Fruit fly (Drosophila melanogaster) whole organism, pupa: ENCODE data around the gene udt.
A peak's percentile ranks its signal among the peaks of the same experiment; 100 is the strongest.

Experiments
- CG10348 ChIP-seq: fragments of 200-800 bp; sonication (Bioruptor generic); IDR thresholded peaks from 2 replicates; pipeline ENCODE4 v1.3.6; 2022; ENCODE audit warnings: missing biosample characterization, missing genetic modification characterization
- CG12605 ChIP-seq: fragments of 200-800 bp; sonication (Bioruptor generic); IDR thresholded peaks from 2 replicates; pipeline ENCODE4 v1.3.6; 2022; ENCODE audit warnings: missing biosample characterization, missing genetic modification characterization
- CG14655 ChIP-seq: fragments of 200-800 bp; sonication (Bioruptor generic); optimal IDR thresholded peaks from 3 replicates; lab custom pipeline; 2017; ENCODE audit warnings: mild to moderate bottlenecking, missing biosample characterization, missing genetic modification reagents, missing genetic modification characterization
- CG8301 ChIP-seq: fragments of 200-800 bp; sonication (Bioruptor generic); optimal IDR thresholded peaks from 2 replicates; lab custom pipeline; 2018; ENCODE audit warnings: missing biosample characterization, mild to moderate bottlenecking, missing genetic modification characterization
- D1 ChIP-seq: fragments of 200-800 bp; sonication (Bioruptor generic); optimal IDR thresholded peaks from 2 replicates; lab custom pipeline; 2018; ENCODE audit warnings: missing biosample characterization, mild to moderate bottlenecking, missing genetic modification characterization, moderate library complexity
- EcR ChIP-seq: fragments of 200-800 bp; sonication (Bioruptor generic); optimal IDR thresholded peaks from 3 replicates; lab custom pipeline; 2019; ENCODE audit warnings: missing biosample characterization, missing genetic modification characterization, mild to moderate bottlenecking, moderate library complexity, missing genetic modification reagents
- Snoo ChIP-seq: fragments of 200-800 bp; sonication (Bioruptor generic); optimal IDR thresholded peaks from 3 replicates; lab custom pipeline; 2017; ENCODE audit warnings: missing biosample characterization, mild to moderate bottlenecking, missing genetic modification characterization, inconsistent platforms
- fd96Ca ChIP-seq: fragments of 200-800 bp; sonication (Bioruptor generic); IDR thresholded peaks from 3 replicates; pipeline ENCODE4 v1.3.6; 2022; ENCODE audit warnings: missing biosample characterization, missing genetic modification characterization

DNA sequence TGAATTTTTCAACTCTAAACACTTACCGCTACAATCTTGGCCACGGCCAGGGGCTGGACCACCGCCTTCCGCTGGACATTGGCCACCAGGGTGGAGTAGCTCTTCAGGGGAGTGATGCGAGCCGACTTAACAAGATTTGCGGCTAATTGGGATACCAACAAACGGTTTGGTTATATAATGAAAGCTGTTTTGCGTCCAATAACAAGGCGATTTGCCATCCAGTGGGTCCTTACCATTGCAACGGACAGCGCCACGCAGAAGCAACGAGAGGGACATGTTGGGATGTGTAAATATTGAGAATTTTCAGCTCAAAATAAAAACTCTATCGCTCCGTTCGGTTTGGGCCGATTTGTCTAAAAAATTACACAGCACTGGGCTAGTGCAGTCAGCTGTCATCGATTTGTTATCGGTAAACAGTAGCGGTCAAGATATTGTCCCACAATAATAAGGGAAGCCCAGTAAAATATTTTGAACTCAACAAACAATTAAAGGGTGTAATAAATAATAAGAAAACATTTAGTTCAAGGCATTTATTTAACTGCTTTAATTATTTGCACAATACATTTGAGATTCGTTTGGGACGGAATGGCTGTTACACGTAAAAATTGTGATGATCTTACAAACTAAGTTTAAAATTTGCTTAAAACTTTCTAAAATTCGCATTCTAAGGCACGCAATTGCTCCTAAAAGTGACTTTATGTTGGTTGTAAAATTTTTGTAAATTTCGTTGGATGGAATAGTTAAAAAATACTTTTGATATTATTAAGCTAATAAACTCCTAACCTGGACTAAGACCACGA lies 2.6 kb downstream of the udt start, which contains the start of gene SdhD:
- TF ChIP-seq D1 (tag; lab: Kevin White, UChicago) (no peak), CG8301 (tag; lab: Kevin White, UChicago) (no peak), CG14655 (no peak), CG10348 (GFP tag; lab: Robert Waterston, UW) (no peak), fd96Ca (GFP tag; lab: Robert Waterston, UW) (no peak), Snoo (peak; percentile 32), CG12605 (GFP tag; lab: Robert Waterston, UW) (no peak), EcR (GFP tag; lab: Kevin White, UChicago) (no peak)
